Fruit fly (Drosophila melanogaster) whole organism, embryonic: ENCODE data around the gene CG3078.

ENCODE experiments used
- Aef1 ChIP-seq: fragments of 200-800 bp; sonication (Bioruptor generic); IDR thresholded peaks from 3 replicates; pipeline ENCODE4 v1.3.6; 2022; ENCODE audit warnings: missing biosample characterization, missing genetic modification characterization
- Atf-2 ChIP-seq: fragments of 200-800 bp; sonication (Bioruptor generic); optimal IDR thresholded peaks from 2 replicates; lab custom pipeline; 2016; ENCODE audit warnings: missing biosample characterization, missing genetic modification characterization
- B-H2 ChIP-seq: fragments of 200-800 bp; sonication (Bioruptor generic); optimal IDR thresholded peaks from 2 replicates; lab custom pipeline; 2018; ENCODE audit warnings: missing biosample characterization, mild to moderate bottlenecking, missing genetic modification characterization
- Bgb ChIP-seq: fragments of 200-800 bp; sonication (Bioruptor generic); IDR thresholded peaks from 2 replicates; pipeline ENCODE4 v1.3.6; 2022; ENCODE audit warnings: missing biosample characterization, missing genetic modification characterization; ENCODE audit not compliant: partially characterized antibody
- CG10209 ChIP-seq: fragments of 200-800 bp; sonication (Bioruptor generic); optimal IDR thresholded peaks from 3 replicates; lab custom pipeline; 2017; ENCODE audit warnings: missing biosample characterization, mild to moderate bottlenecking, missing genetic modification characterization, missing genetic modification reagents
- CG11398 ChIP-seq: fragments of 200-800 bp; sonication (Bioruptor generic); optimal IDR thresholded peaks from 2 replicates; lab custom pipeline; 2016; ENCODE audit warnings: missing biosample characterization, missing genetic modification characterization
- CG12155 ChIP-seq: fragments of 200-800 bp; sonication (Bioruptor generic); optimal IDR thresholded peaks from 3 replicates; lab custom pipeline; 2016; ENCODE audit warnings: missing biosample characterization, missing genetic modification characterization
- CG13894 ChIP-seq: fragments of 200-800 bp; sonication (Bioruptor generic); optimal IDR thresholded peaks from 3 replicates; lab custom pipeline; 2018; ENCODE audit warnings: missing biosample characterization, mild to moderate bottlenecking, missing genetic modification characterization, moderate library complexity
- CG14050 ChIP-seq: fragments of 200-800 bp; sonication (Bioruptor generic); IDR thresholded peaks from 3 replicates; pipeline ENCODE4 v1.3.6; 2022; ENCODE audit warnings: missing biosample characterization, missing genetic modification characterization
- CG14441 ChIP-seq: fragments of 200-800 bp; sonication (Bioruptor generic); IDR thresholded peaks from 2 replicates; pipeline ENCODE4 v1.3.6; 2022; ENCODE audit warnings: missing biosample characterization, missing genetic modification characterization
- CG15696 ChIP-seq: fragments of 200-800 bp; sonication (Bioruptor generic); optimal IDR thresholded peaks from 2 replicates; lab custom pipeline; 2019; ENCODE audit warnings: missing biosample characterization, mild to moderate bottlenecking, missing genetic modification characterization, moderate library complexity
- CG17328 ChIP-seq: fragments of 200-800 bp; sonication (Bioruptor generic); IDR thresholded peaks from 2 replicates; pipeline ENCODE4 v1.3.6; 2022; ENCODE audit warnings: missing biosample characterization, missing genetic modification characterization
- CG17829 ChIP-seq: fragments of 200-800 bp; optimal IDR thresholded peaks from 2 replicates; lab custom pipeline; 2019; ENCODE audit warnings: missing biosample characterization, mild to moderate bottlenecking, missing genetic modification characterization, moderate library complexity
- CG18764 ChIP-seq: fragments of 200-800 bp; sonication (Bioruptor generic); optimal IDR thresholded peaks from 3 replicates; lab custom pipeline; 2016; ENCODE audit warnings: missing biosample characterization, missing genetic modification characterization
- CG2889 ChIP-seq: fragments of 200-800 bp; sonication (Bioruptor generic); IDR thresholded peaks from 3 replicates; pipeline ENCODE4 v1.3.6; 2022; ENCODE audit warnings: missing biosample characterization, missing genetic modification characterization
- CG3163 ChIP-seq: fragments of 200-800 bp; sonication (Bioruptor generic); optimal IDR thresholded peaks from 3 replicates; lab custom pipeline; 2016; ENCODE audit warnings: missing biosample characterization, missing genetic modification characterization
- CG33557 ChIP-seq: fragments of 200-800 bp; sonication (Bioruptor generic); optimal IDR thresholded peaks from 2 replicates; lab custom pipeline; 2019; ENCODE audit warnings: missing biosample characterization, mild to moderate bottlenecking, missing genetic modification characterization, moderate library complexity
- CG34422 ChIP-seq: fragments of 200-800 bp; sonication (Bioruptor generic); IDR thresholded peaks from 3 replicates; pipeline ENCODE4 v1.3.6; 2022; ENCODE audit warnings: missing biosample characterization, missing genetic modification characterization
- CG3995 ChIP-seq: fragments of 200-800 bp; sonication (Bioruptor generic); optimal IDR thresholded peaks from 3 replicates; lab custom pipeline; 2016; ENCODE audit warnings: missing biosample characterization, missing genetic modification characterization
- CG43689 ChIP-seq: fragments of 200-800 bp; sonication (Bioruptor generic); IDR thresholded peaks from 2 replicates; pipeline ENCODE4 v1.3.6; 2022; ENCODE audit warnings: missing biosample characterization, missing genetic modification characterization
- CG6813 ChIP-seq: fragments of 200-800 bp; sonication (Bioruptor generic); optimal IDR thresholded peaks from 2 replicates; lab custom pipeline; 2017; ENCODE audit warnings: missing biosample characterization, missing genetic modification characterization, mild to moderate bottlenecking, moderate library complexity, missing genetic modification reagents
- CG7928 ChIP-seq: fragments of 200-800 bp; sonication (Bioruptor generic); optimal IDR thresholded peaks from 2 replicates; lab custom pipeline; 2017; ENCODE audit warnings: missing biosample characterization, mild to moderate bottlenecking, missing genetic modification characterization
- CG8359 ChIP-seq: fragments of 200-800 bp; sonication (Bioruptor generic); optimal IDR thresholded peaks from 2 replicates; lab custom pipeline; 2017; ENCODE audit warnings: missing biosample characterization, mild to moderate bottlenecking, missing genetic modification characterization, borderline replicate concordance
- D ChIP-seq, 2 experiments: fragments of 200-800 bp in 1 of 2; fragments of >200 bp in 1 of 2; sonication (Bioruptor generic) in 1 of 2; optimal IDR thresholded peaks; 2 replicates in 1 of 2; 3 replicates in 1 of 2; lab custom pipeline; 2017; ENCODE audit warnings: mild to moderate bottlenecking in 1 of 2, missing biosample characterization in 1 of 2, missing genetic modification characterization in 1 of 2, missing genetic modification reagents in 1 of 2
- Dip2 ChIP-seq: fragments of 200-800 bp; sonication (Bioruptor generic); IDR thresholded peaks from 2 replicates; pipeline ENCODE4 v1.3.6; 2022; ENCODE audit warnings: missing biosample characterization, missing genetic modification characterization
- Dip3 ChIP-seq: fragments of 200-800 bp; sonication (Bioruptor generic); optimal IDR thresholded peaks from 3 replicates; lab custom pipeline; 2016; ENCODE audit warnings: missing biosample characterization, missing genetic modification characterization
- Doc3 ChIP-seq: fragments of 200-800 bp; sonication (Bioruptor generic); IDR thresholded peaks from 3 replicates; pipeline ENCODE4 v1.3.6; 2022; ENCODE audit warnings: missing biosample characterization, missing genetic modification characterization; ENCODE audit not compliant: partially characterized antibody
- HLH3B ChIP-seq: fragments of 200-800 bp; sonication (Bioruptor generic); IDR thresholded peaks from 2 replicates; pipeline ENCODE4 v1.3.6; 2022; ENCODE audit warnings: missing biosample characterization, missing genetic modification characterization
- Lhr ChIP-seq: fragments of 200-800 bp; sonication (Bioruptor generic); optimal IDR thresholded peaks from 3 replicates; lab custom pipeline; 2017; ENCODE audit warnings: mild to moderate bottlenecking, missing biosample characterization, missing genetic modification reagents, missing genetic modification characterization
- MTF-1 ChIP-seq: fragments of 200-800 bp; sonication (Bioruptor generic); optimal IDR thresholded peaks from 2 replicates; lab custom pipeline; 2018; ENCODE audit warnings: missing biosample characterization, mild to moderate bottlenecking, missing genetic modification characterization, borderline replicate concordance
- Max ChIP-seq: fragments of 200-800 bp; sonication (Bioruptor generic); optimal IDR thresholded peaks from 2 replicates; lab custom pipeline; 2016; ENCODE audit warnings: missing biosample characterization, mild to moderate bottlenecking, missing genetic modification characterization
- Med ChIP-seq: fragments of 200-800 bp; sonication (Bioruptor generic); peaks from one replicate; lab custom pipeline; 2016; ENCODE audit warnings: missing biosample characterization, missing genetic modification characterization, mild to moderate bottlenecking, inconsistent platforms, moderate library complexity
- Sry-δ ChIP-seq: fragments of 200-800 bp; sonication (Bioruptor generic); optimal IDR thresholded peaks from 2 replicates; lab custom pipeline; 2016; ENCODE audit warnings: missing biosample characterization, missing genetic modification characterization
- TFAM ChIP-seq: fragments of 200-800 bp; sonication (Bioruptor generic); optimal IDR thresholded peaks from 2 replicates; lab custom pipeline; 2017; ENCODE audit warnings: missing biosample characterization, missing genetic modification characterization, inconsistent platforms
- Tbp ChIP-seq: fragments of >200 bp; optimal IDR thresholded peaks from 2 replicates; lab custom pipeline; 2018; ENCODE audit warnings: missing biosample characterization, missing genetic modification characterization
- Xbp1 ChIP-seq: fragments of 200-800 bp; sonication (Bioruptor generic); optimal IDR thresholded peaks from 3 replicates; lab custom pipeline; 2016; ENCODE audit warnings: missing biosample characterization, mild to moderate bottlenecking, missing genetic modification characterization
- crol ChIP-seq: fragments of 200-800 bp; sonication (Bioruptor generic); IDR thresholded peaks from 2 replicates; pipeline ENCODE4 v1.3.6; 2022; ENCODE audit warnings: missing biosample characterization, missing genetic modification characterization
- danr ChIP-seq: fragments of 200-800 bp; sonication (Bioruptor generic); IDR thresholded peaks from 2 replicates; pipeline ENCODE4 v1.3.6; 2022; ENCODE audit warnings: missing biosample characterization, missing genetic modification characterization
- dmrt99B ChIP-seq: fragments of 200-800 bp; sonication (Bioruptor generic); optimal IDR thresholded peaks from 2 replicates; lab custom pipeline; 2018; ENCODE audit warnings: missing biosample characterization, mild to moderate bottlenecking, missing genetic modification characterization, moderate library complexity
- fd3F ChIP-seq: fragments of 200-800 bp; sonication (Bioruptor generic); optimal IDR thresholded peaks from 2 replicates; lab custom pipeline; 2018; ENCODE audit warnings: missing biosample characterization, mild to moderate bottlenecking, missing genetic modification characterization, moderate library complexity
- gt ChIP-seq: fragments of 200-800 bp; sonication (Bioruptor generic); IDR thresholded peaks from 2 replicates; pipeline ENCODE4 v1.3.6; 2022; ENCODE audit warnings: missing biosample characterization, missing genetic modification characterization
- lilli ChIP-seq: fragments of 200-800 bp; sonication (Bioruptor generic); optimal IDR thresholded peaks from 3 replicates; lab custom pipeline; 2016; ENCODE audit warnings: missing biosample characterization, missing genetic modification characterization
- lola ChIP-seq, 3 experiments: fragments of >200 bp in 2 of 3; fragments of 200-800 bp in 1 of 3; sonication (Bioruptor generic) in 1 of 3; optimal IDR thresholded peaks; 2 replicates each; lab custom pipeline; 2017 to 2019; ENCODE audit warnings: missing biosample characterization in 3 of 3, missing genetic modification characterization in 3 of 3, mild to moderate bottlenecking in 1 of 3, moderate library complexity in 1 of 3
- row ChIP-seq: fragments of 200-800 bp; sonication (Bioruptor generic); IDR thresholded peaks from 3 replicates; pipeline ENCODE4 v1.3.6; 2022; ENCODE audit warnings: missing biosample characterization, missing genetic modification characterization
- shn ChIP-seq: fragments of 200-800 bp; sonication (Bioruptor generic); optimal IDR thresholded peaks from 3 replicates; lab custom pipeline; 2016; ENCODE audit warnings: missing biosample characterization, missing genetic modification characterization
- slp2 ChIP-seq: fragments of 200-800 bp; sonication (Bioruptor generic); optimal IDR thresholded peaks from 2 replicates; lab custom pipeline; 2016; ENCODE audit warnings: missing biosample characterization, missing genetic modification characterization
- ssp ChIP-seq: fragments of 200-800 bp; sonication (Bioruptor generic); IDR thresholded peaks from 2 replicates; pipeline ENCODE4 v1.3.6; 2022; ENCODE audit warnings: missing biosample characterization, missing genetic modification characterization
- stwl ChIP-seq: fragments of 200-800 bp; sonication (Bioruptor generic); optimal IDR thresholded peaks from 3 replicates; lab custom pipeline; 2018; ENCODE audit warnings: missing biosample characterization, mild to moderate bottlenecking, missing genetic modification characterization, moderate library complexity
- zf30C ChIP-seq: fragments of 200-800 bp; sonication (Bioruptor generic); optimal IDR thresholded peaks from 3 replicates; lab custom pipeline; 2018; ENCODE audit warnings: missing biosample characterization, mild to moderate bottlenecking, missing genetic modification characterization

The CG3078 gene

DNA sequence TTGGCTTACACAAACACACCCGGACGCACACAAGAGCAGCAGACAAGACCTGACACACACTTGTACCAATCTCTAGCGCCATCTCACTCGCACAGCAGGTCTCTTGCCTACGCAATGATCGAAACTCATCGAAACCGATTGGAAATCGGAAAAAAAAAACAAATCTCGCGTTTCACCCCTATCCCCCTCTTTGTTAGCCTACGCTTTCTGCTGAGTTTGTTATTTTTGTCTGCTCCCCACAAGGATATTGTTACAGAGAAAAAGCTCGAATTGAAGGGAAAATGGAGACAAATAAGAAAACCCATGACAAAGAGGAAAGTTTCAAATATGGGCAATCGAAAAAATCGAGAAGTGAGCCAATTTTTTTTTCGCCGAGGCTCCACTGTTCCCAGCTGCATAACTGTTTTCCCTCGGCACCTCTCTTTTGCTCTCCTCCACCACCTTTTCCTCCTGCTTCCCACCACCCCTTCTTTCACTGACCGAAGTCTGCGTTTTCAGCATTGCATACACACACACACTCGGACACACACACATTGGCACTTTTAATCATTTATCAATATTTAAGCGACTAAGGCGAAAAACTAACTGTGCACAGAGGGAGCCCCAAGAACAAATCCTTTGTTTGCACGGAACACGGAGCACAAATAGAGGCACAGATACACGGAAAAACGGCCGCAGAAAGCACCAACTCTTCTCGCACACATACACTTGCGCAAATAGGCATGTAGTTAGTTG, 10.3 kb upstream of the CG3078 start (continued):
- TF ChIP-seq TFAM (GFP tag; lab: Kevin White, UChicago) (no peak), Tbp (GFP tag; lab: Kevin White, UChicago) (no peak), D (optimal IDR thresholded peaks at IDR 0.05; lab: Kevin White, UChicago) (no peak), D (GFP tag; optimal IDR thresholded peaks at IDR 0.05; lab: Kevin White, UChicago) (peak; percentile 32), CG11398 (GFP tag; lab: Kevin White, UChicago) (no peak), Atf-2 (GFP tag; lab: Kevin White, UChicago) (no peak), CG10209 (GFP tag; lab: Kevin White, UChicago) (no peak), stwl (tag; lab: Kevin White, UChicago) (no peak), Lhr (GFP tag; lab: Kevin White, UChicago) (no peak), crol (GFP tag; lab: Robert Waterston, UW) (peak; percentile 73), slp2 (GFP tag; lab: Kevin White, UChicago) (no peak), CG14441 (no peak), lilli (GFP tag; lab: Kevin White, UChicago) (no peak), CG33557 (GFP tag; lab: Kevin White, UChicago) (no peak), CG6813 (GFP tag; lab: Kevin White, UChicago) (no peak), fd3F (GFP tag; lab: Kevin White, UChicago) (no peak), lola (GFP tag; optimal IDR thresholded peaks at IDR 0.05; lab: Kevin White, UChicago) (peak in 1 of 3 experiments; percentile 9), CG17328 (GFP tag; lab: Robert Waterston, UW) (no peak), CG18764 (GFP tag; lab: Kevin White, UChicago) (no peak), CG43689 (0 out of 2 replicates have a peak, but pooled peaks have one; percentile 14), row (GFP tag; lab: Robert Waterston, UW) (peak; percentile 17; the same call in 1 of the 3 replicates), dmrt99B (tag; lab: Kevin White, UChicago) (no peak), CG15696 (peak; percentile 13), B-H2 (GFP tag; lab: Kevin White, UChicago) (peak; percentile 12), Dip2 (GFP tag; lab: Robert Waterston, UW) (no peak), Aef1 (0 out of 3 replicates have a peak, but pooled peaks have one; percentile 5), CG3995 (GFP tag; lab: Kevin White, UChicago) (no peak), Bgb (GFP tag; lab: Robert Waterston, UW) (peak; percentile 15; the same call in 1 of the 2 replicates), CG14050 (GFP tag; lab: Robert Waterston, UW) (no peak), danr (no peak), CG13894 (tag; lab: Kevin White, UChicago) (peak; percentile 8), ssp (GFP tag; lab: Robert Waterston, UW) (no peak), Sry-δ (no peak), CG17829 (no peak), CG8359 (no peak), gt (no peak), HLH3B (no peak), CG2889 (GFP tag; lab: Robert Waterston, UW) (no peak), Xbp1 (GFP tag; lab: Kevin White, UChicago) (no peak), CG34422 (GFP tag; lab: Robert Waterston, UW) (0 out of 3 replicates have a peak, but pooled peaks have one; percentile 17), CG12155 (no peak), CG7928 (no peak), Dip3 (GFP tag; lab: Kevin White, UChicago) (no peak), zf30C (GFP tag; lab: Kevin White, UChicago) (no peak), Max (GFP tag; lab: Kevin White, UChicago) (no peak), Doc3 (GFP tag; lab: Robert Waterston, UW) (no peak), CG3163 (GFP tag; lab: Kevin White, UChicago) (no peak), Med (GFP tag; lab: Kevin White, UChicago) (peak; percentile 58), MTF-1 (GFP tag; lab: Kevin White, UChicago) (peak; percentile 2), shn (GFP tag; lab: Kevin White, UChicago) (no peak)
